Worm (Caenorhabditis elegans) whole organism, L1 larva: Measurements from ENCODE around the gene C13C4.8.

Experiments
- ama-1 ChIP-seq: fragments of 150-350 bp; optimal IDR thresholded peaks from 2 replicates; lab custom pipeline; 2014
- blmp-1 ChIP-seq: fragments of 150-350 bp; optimal IDR thresholded peaks from 2 replicates; lab custom pipeline; 2014; ENCODE audit warnings: missing biosample characterization, missing genetic modification characterization
- fkh-10 ChIP-seq: sonication (generic microtip); optimal IDR thresholded peaks from 2 replicates; lab custom pipeline; 2017; ENCODE audit warnings: missing biosample characterization, missing genetic modification reagents, missing genetic modification characterization
- fos-1 ChIP-seq: fragments of 150-350 bp; optimal IDR thresholded peaks from 2 replicates; lab custom pipeline; 2014; ENCODE audit warnings: missing biosample characterization, missing genetic modification characterization
- lin-39 ChIP-seq: fragments of 150-350 bp; optimal IDR thresholded peaks from 2 replicates; lab custom pipeline; 2014; ENCODE audit warnings: missing biosample characterization, missing genetic modification reagents, missing genetic modification characterization
- mep-1 ChIP-seq: fragments of 150-350 bp; optimal IDR thresholded peaks from 2 replicates; lab custom pipeline; 2014; ENCODE audit warnings: missing biosample characterization, missing genetic modification characterization
- pqm-1 ChIP-seq: sonication (generic microtip); optimal IDR thresholded peaks from 3 replicates; lab custom pipeline; 2017; ENCODE audit warnings: missing biosample characterization, missing genetic modification characterization
- snpc-4 ChIP-seq: fragments of 150-350 bp; optimal IDR thresholded peaks from 2 replicates; lab custom pipeline; 2014; ENCODE audit warnings: missing biosample characterization, missing genetic modification characterization
- snu-23 ChIP-seq: sonication (generic microtip); optimal IDR thresholded peaks from 2 replicates; lab custom pipeline; 2016; ENCODE audit warnings: missing genetic modification characterization, missing compliant biosample characterization
- zag-1 ChIP-seq: fragments of 150-350 bp; optimal IDR thresholded peaks from 2 replicates; lab custom pipeline; 2014; ENCODE audit warnings: missing biosample characterization, missing genetic modification characterization

- TF ChIP-seq ama-1 (no peak), fkh-10 (no peak), lin-39 (tag; lab: Kevin White, UChicago) (no peak), snpc-4 (tag; lab: Kevin White, UChicago) (no peak), snu-23 (GFP tag; lab: Kevin White, UChicago) (no peak), mep-1 (no peak), zag-1 (no peak), blmp-1 (tag; lab: Kevin White, UChicago) (no peak), fos-1 (tag; lab: Kevin White, UChicago) (no peak), pqm-1 (no peak)
Observed at ce11 chrV:12085867-12086634, 31.8 kb upstream of the C13C4.8 start.
